Worm (Caenorhabditis elegans) whole organism, L4 larva: ENCODE data around the gene apn-1.

Source experiments
- F26F4.8 ChIP-seq: fragments of 200-800 bp; sonication (Bioruptor generic); conservative IDR thresholded peaks from 2 replicates; pipeline ENCODE4 v1.3.6; 2022; ENCODE audit warnings: missing genetic modification characterization, missing compliant biosample characterization
- F44E2.7 ChIP-seq: fragments of 200-800 bp; sonication (Bioruptor generic); IDR thresholded peaks from 2 replicates; pipeline ENCODE4 v2.1.2; 2022; ENCODE audit warnings: missing genetic modification characterization, missing compliant biosample characterization
- Y48G9A.11 ChIP-seq: fragments of 200-800 bp; sonication (Bioruptor generic); IDR thresholded peaks from 2 replicates; pipeline ENCODE4 v1.3.6; 2022; ENCODE audit warnings: missing genetic modification reagents, missing genetic modification characterization, missing compliant biosample characterization
- ZK337.2 ChIP-seq: fragments of 200-800 bp; sonication (Bioruptor generic); IDR thresholded peaks from 2 replicates; pipeline ENCODE4 v1.3.6; 2022; ENCODE audit warnings: missing genetic modification reagents, missing genetic modification characterization, missing compliant biosample characterization
- aha-1 ChIP-seq: fragments of 150-350 bp; peaks from one replicate; lab custom pipeline; 2014; ENCODE audit warnings: missing biosample characterization, missing genetic modification characterization
- ama-1 ChIP-seq: fragments of 150-350 bp; optimal IDR thresholded peaks from 2 replicates; lab custom pipeline; 2014; ENCODE audit warnings: inconsistent platforms, mixed read lengths
- arid-1 ChIP-seq: fragments of 200-800 bp; sonication (Bioruptor generic); conservative IDR thresholded peaks from 2 replicates; pipeline ENCODE4 v1.3.6; 2022; ENCODE audit warnings: missing genetic modification reagents, missing genetic modification characterization, missing compliant biosample characterization
- ceh-32 ChIP-seq: sonication (generic microtip); optimal IDR thresholded peaks from 2 replicates; lab custom pipeline; 2016; ENCODE audit warnings: mild to moderate bottlenecking, missing genetic modification characterization, missing compliant biosample characterization; ENCODE audit not compliant: poor library complexity
- ceh-44 ChIP-seq: fragments of 200-800 bp; sonication (Bioruptor generic); IDR thresholded peaks from 2 replicates; pipeline ENCODE4 v1.3.6; 2022; ENCODE audit warnings: missing genetic modification reagents, missing genetic modification characterization, missing compliant biosample characterization
- ceh-62 ChIP-seq: sonication (generic microtip); optimal IDR thresholded peaks from 2 replicates; lab custom pipeline; 2017; ENCODE audit warnings: missing biosample characterization, missing genetic modification characterization
- ceh-82 ChIP-seq: sonication (generic microtip); optimal IDR thresholded peaks from 2 replicates; lab custom pipeline; 2017; ENCODE audit warnings: missing biosample characterization, missing genetic modification characterization
- ces-1 ChIP-seq: fragments of 150-350 bp; sonication (generic microtip); optimal IDR thresholded peaks from 4 replicates; lab custom pipeline; 2014; ENCODE audit warnings: missing biosample characterization, missing genetic modification reagents, missing genetic modification characterization
- dmd-6 ChIP-seq: fragments of 200-800 bp; sonication (Bioruptor generic); IDR thresholded peaks from 2 replicates; pipeline ENCODE4 v1.3.6; 2022; ENCODE audit warnings: missing genetic modification reagents, missing genetic modification characterization, missing compliant biosample characterization
- duxl-1 ChIP-seq: sonication (generic microtip); optimal IDR thresholded peaks from 2 replicates; lab custom pipeline; 2016; ENCODE audit warnings: mild to moderate bottlenecking, missing genetic modification characterization, moderate library complexity, missing compliant biosample characterization; ENCODE audit not compliant: poor library complexity
- dve-1 ChIP-seq: sonication (generic microtip); optimal IDR thresholded peaks from 2 replicates; lab custom pipeline; 2017; ENCODE audit warnings: antibody characterized with exemption, mild to moderate bottlenecking, missing genetic modification characterization, missing compliant biosample characterization; ENCODE audit not compliant: insufficient read depth
- egl-27 ChIP-seq: sonication (generic microtip); optimal IDR thresholded peaks from 3 replicates; lab custom pipeline; 2017; ENCODE audit warnings: missing biosample characterization, missing genetic modification reagents, missing genetic modification characterization
- fos-1 ChIP-seq: fragments of 150-350 bp; optimal IDR thresholded peaks from 2 replicates; lab custom pipeline; 2014; ENCODE audit warnings: missing biosample characterization, missing genetic modification characterization
- gei-8 ChIP-seq: fragments of 200-800 bp; sonication (Bioruptor generic); optimal IDR thresholded peaks from 2 replicates; lab custom pipeline; 2018; ENCODE audit warnings: mild to moderate bottlenecking, missing genetic modification characterization, missing compliant biosample characterization
- hlh-11 ChIP-seq: fragments of 200-800 bp; sonication (Bioruptor generic); optimal IDR thresholded peaks from 2 replicates; lab custom pipeline; 2018; ENCODE audit warnings: mild to moderate bottlenecking, missing genetic modification characterization, missing compliant biosample characterization
- hmg-1.1 ChIP-seq: fragments of 200-800 bp; sonication (Bioruptor generic); IDR thresholded peaks from 2 replicates; pipeline ENCODE4 v1.3.6; 2022; ENCODE audit warnings: missing genetic modification reagents, missing genetic modification characterization, missing compliant biosample characterization
- lim-7 ChIP-seq: fragments of 200-800 bp; sonication (Bioruptor generic); IDR thresholded peaks from 2 replicates; pipeline ENCODE4 v1.3.6; 2022; ENCODE audit warnings: missing genetic modification characterization, missing compliant biosample characterization
- lin-29 ChIP-seq: fragments of 200-800 bp; sonication (Bioruptor generic); IDR thresholded peaks from 2 replicates; pipeline ENCODE4 v1.3.6; 2022; ENCODE audit warnings: missing genetic modification reagents, missing genetic modification characterization, missing compliant biosample characterization
- lin-39 ChIP-seq: fragments of 150-350 bp; optimal IDR thresholded peaks from 2 replicates; lab custom pipeline; 2014; ENCODE audit warnings: missing biosample characterization, missing genetic modification reagents, missing genetic modification characterization
- madf-5 ChIP-seq, 2 experiments: fragments of 200-800 bp; sonication (Bioruptor generic); IDR thresholded peaks; 2 replicates each; pipeline ENCODE4 v1.3.6; 2022; ENCODE audit warnings: missing compliant biosample characterization in 2 of 2, missing genetic modification characterization in 2 of 2
- nhr-11 ChIP-seq: fragments of 150-350 bp; optimal IDR thresholded peaks from 2 replicates; lab custom pipeline; 2014; ENCODE audit warnings: missing biosample characterization, missing genetic modification characterization
- nhr-237 ChIP-seq: sonication (generic microtip); optimal IDR thresholded peaks from 2 replicates; lab custom pipeline; 2017; ENCODE audit warnings: missing biosample characterization, missing genetic modification characterization
- nhr-77 ChIP-seq: fragments of 150-350 bp; optimal IDR thresholded peaks from 2 replicates; lab custom pipeline; 2014; ENCODE audit warnings: missing biosample characterization, missing genetic modification characterization
- pha-4 ChIP-seq, 2 experiments: fragments of 150-350 bp in 1 of 2; fragments of 200-800 bp in 1 of 2; sonication (Bioruptor generic) in 1 of 2; IDR thresholded peaks in 1 of 2; optimal IDR thresholded peaks in 1 of 2; 2 replicates each; pipeline versions ENCODE4 v1.3.6 to Lab custom; 2014 to 2022; ENCODE audit warnings: missing genetic modification characterization in 2 of 2, missing genetic modification reagents in 2 of 2, missing biosample characterization in 1 of 2, missing compliant biosample characterization in 1 of 2
- tra-1 ChIP-seq: fragments of 200-800 bp; sonication (Bioruptor generic); IDR thresholded peaks from 2 replicates; pipeline ENCODE4 v1.3.6; 2022; ENCODE audit warnings: missing genetic modification reagents, missing genetic modification characterization, missing compliant biosample characterization
- unc-130 ChIP-seq: sonication (generic microtip); optimal IDR thresholded peaks from 2 replicates; lab custom pipeline; 2016; ENCODE audit warnings: missing genetic modification reagents, missing genetic modification characterization, missing compliant biosample characterization
- unc-62 ChIP-seq, 3 experiments: fragments of 150-350 bp in 1 of 3; sonication (generic microtip); optimal IDR thresholded peaks in 2 of 3; peaks in 1 of 3; 1 replicate in 1 of 3; 2 replicates in 2 of 3; lab custom pipeline; 2014 to 2017; ENCODE audit warnings: missing biosample characterization in 3 of 3, missing genetic modification characterization in 3 of 3, missing genetic modification reagents in 3 of 3, missing genotype in 1 of 3
- zip-11 ChIP-seq: fragments of 200-800 bp; sonication (Bioruptor generic); IDR thresholded peaks from 2 replicates; pipeline ENCODE4 v1.3.6; 2022; ENCODE audit warnings: missing genetic modification characterization, missing compliant biosample characterization

apn-1 gene

DNA sequence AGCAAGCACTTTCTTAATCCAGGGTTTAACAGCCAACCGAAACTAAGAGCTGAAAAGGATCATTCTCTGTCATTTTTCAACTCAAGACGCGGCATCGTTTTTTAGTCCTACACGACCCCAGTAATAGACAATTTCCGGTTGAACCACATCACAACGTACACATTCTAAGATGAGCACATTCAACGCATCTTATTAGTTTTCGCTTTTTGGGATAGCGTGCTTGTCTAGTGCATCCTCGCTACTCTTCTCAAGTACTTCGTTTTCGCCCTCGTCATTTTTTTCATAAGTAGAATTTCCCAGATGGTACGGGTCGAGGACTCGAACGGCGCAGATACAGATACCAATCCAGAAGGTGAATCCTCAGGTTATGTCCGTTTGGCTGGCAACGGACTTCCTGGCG lies 5.1 kb upstream of the apn-1 start, which contains the start of gene T05H10.1:
Gene T05H10.1 (plus strand): TSS at position 301 of the 400 bp plus-strand sequence.
- no peak for TF ChIP-seq F26F4.8 (GFP tag; lab: Robert Waterston, UW)
- no peak for TF ChIP-seq arid-1
- no peak for TF ChIP-seq nhr-77 (tag; lab: Kevin White, UChicago)
- TF ChIP-seq ZK337.2 (GFP tag; lab: Robert Waterston, UW) = no peak
- TF ChIP-seq nhr-11 = no peak
- no peak for TF ChIP-seq zip-11 (GFP tag; lab: Robert Waterston, UW)
- TF ChIP-seq hlh-11 (tag; lab: Kevin White, UChicago) = no peak
- no peak for TF ChIP-seq gei-8 (GFP tag; lab: Kevin White, UChicago)
- TF ChIP-seq tra-1 (GFP tag; lab: Robert Waterston, UW) = no peak
- no peak for TF ChIP-seq egl-27 (tag; lab: Kevin White, UChicago)
- no peak for TF ChIP-seq Y48G9A.11 (GFP tag; lab: Robert Waterston, UW)
- no peak for TF ChIP-seq pha-4 (GFP tag; IDR thresholded peaks at IDR 0.05; lab: Robert Waterston, UW)
- TF ChIP-seq pha-4 (tag; optimal IDR thresholded peaks at IDR 0.05; lab: Kevin White, UChicago) = no peak
- no peak for TF ChIP-seq hmg-1.1
- TF ChIP-seq ceh-82 (tag; lab: Kevin White, UChicago) = no peak
- TF ChIP-seq ces-1 = no peak

DNA sequence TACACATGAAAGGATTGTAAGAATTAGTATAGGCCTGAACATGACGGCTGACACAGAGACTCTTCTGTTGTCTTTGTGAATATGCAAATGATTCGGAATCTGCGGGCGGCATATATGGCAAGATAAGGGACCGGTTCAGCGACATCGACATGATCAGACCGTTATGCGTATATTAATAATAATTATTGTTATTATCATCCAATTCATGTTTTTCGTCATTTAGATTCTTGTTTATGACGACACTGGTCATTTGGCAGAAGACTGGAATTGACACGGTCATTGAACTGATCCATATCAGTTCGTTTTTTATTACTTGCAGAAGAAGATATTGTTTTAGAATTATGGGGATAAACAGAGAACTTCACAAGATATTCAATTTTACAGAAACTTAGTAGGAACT lies 3.1 kb downstream of the apn-1 start, which contains the start of gene mtre-1:
Gene mtre-1 (minus strand): TSS at position 101 of the 400 bp plus-strand sequence.
- TF ChIP-seq unc-62 (GFP tag; optimal IDR thresholded peaks at IDR 0.05 in 1 of 2; lab: Kevin White, UChicago) (peak in 1 of 2 experiments; percentile 15), unc-62 (tag; optimal IDR thresholded peaks at IDR 0.05; lab: Kevin White, UChicago) (no peak), lin-39 (tag; lab: Kevin White, UChicago) (no peak)

DNA sequence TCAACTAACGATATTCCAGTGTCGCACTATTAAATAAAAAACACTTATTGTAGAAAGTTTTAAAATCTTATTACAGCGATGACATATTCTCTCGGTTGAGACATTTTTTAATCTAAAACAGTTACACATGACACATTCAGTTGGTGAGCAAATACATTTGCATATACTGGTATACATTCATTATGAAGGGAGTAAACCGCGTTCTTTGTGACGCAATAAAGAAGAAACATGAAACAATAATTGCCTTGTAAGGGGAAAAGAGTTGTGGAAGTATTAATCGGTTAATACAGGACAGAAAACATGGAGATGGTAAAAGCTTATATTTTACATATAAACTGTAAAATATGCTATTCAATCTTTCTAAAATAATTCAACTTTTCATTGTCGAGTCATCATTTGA lies 4.0 kb downstream of the apn-1 start:
- no peak for TF ChIP-seq ces-1
- peak; percentile 88 for TF ChIP-seq aha-1 (tag; lab: Kevin White, UChicago)

DNA sequence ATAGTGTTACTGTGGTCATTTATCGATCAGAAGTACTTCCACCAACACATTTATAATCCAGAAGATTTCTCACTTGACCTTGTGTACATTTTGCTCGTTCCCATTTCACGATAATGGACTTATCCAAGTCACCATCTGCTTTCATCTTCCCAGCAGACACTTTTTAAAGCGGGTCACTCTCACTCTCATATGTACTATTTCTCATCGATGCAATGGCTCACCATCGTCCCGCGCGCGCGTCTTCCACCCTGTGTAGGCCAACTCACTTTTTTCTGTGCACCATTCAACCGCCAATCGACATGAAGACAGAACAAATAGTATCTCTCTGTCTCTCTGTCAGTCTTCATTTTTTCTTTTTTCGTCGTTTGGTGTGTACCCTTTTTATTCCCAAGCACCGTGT lies 4.8 kb downstream of the apn-1 start:
- TF ChIP-seq nhr-237 (tag; lab: Kevin White, UChicago) (no peak), fos-1 (tag; lab: Kevin White, UChicago) (no peak), duxl-1 (tag; lab: Kevin White, UChicago) (no peak), unc-62 (GFP tag; optimal IDR thresholded peaks at IDR 0.05 in 1 of 2; lab: Kevin White, UChicago) (peak in 1 of 2 experiments; percentile 7), unc-62 (tag; optimal IDR thresholded peaks at IDR 0.05; lab: Kevin White, UChicago) (no peak), dmd-6 (GFP tag; lab: Robert Waterston, UW) (no peak), madf-5 (GFP tag; IDR thresholded peaks at IDR 0.05; lab: Robert Waterston, UW) (no peak), F44E2.7 (no peak), unc-130 (no peak), nhr-77 (tag; lab: Kevin White, UChicago) (no peak)

DNA sequence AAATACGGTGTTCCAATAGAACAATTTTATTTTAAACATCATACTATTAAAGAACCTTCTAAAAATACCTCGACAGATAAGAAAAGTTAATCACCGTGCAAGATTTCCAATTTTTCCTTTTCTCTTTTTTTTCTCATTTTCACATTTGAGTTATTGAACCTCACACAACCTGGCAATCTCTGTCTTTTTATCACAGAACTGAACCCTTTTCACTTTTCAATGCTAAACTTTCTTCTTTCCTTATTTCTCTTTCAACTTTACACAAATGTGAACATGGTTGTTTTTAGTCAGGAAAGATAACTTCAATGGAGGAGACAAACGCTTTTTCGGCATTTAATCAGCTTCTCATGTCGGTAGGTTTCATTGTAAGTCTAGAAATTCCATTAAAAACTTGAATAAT lies 5.5 kb downstream of the apn-1 start, which contains the start of gene T05H10.4:
Gene T05H10.4 (plus strand): TSS at position 301 of the 400 bp plus-strand sequence.
- TF ChIP-seq ceh-44 (no peak), ceh-32 (tag; lab: Kevin White, UChicago) (no peak), ama-1 (lab: Kevin White, UChicago) (no peak), arid-1 (no peak), ceh-62 (tag; lab: Kevin White, UChicago) (no peak), lin-29 (GFP tag; lab: Robert Waterston, UW) (no peak), lim-7 (GFP tag; lab: Robert Waterston, UW) (no peak), dve-1 (tag; lab: Kevin White, UChicago) (no peak), nhr-237 (tag; lab: Kevin White, UChicago) (no peak), unc-130 (no peak)
